Worm (Caenorhabditis elegans) whole organism, L1 larva: ENCODE measurements around the gene T12G3.6.

Experiments used
- ama-1 ChIP-seq: fragments of 150-350 bp; optimal IDR thresholded peaks from 2 replicates; lab custom pipeline; 2014
- blmp-1 ChIP-seq: fragments of 150-350 bp; optimal IDR thresholded peaks from 2 replicates; lab custom pipeline; 2014; ENCODE audit warnings: missing biosample characterization, missing genetic modification characterization
- ceh-63 ChIP-seq: fragments of 200-800 bp; sonication (Bioruptor generic); optimal IDR thresholded peaks from 2 replicates; lab custom pipeline; 2018; ENCODE audit warnings: mild to moderate bottlenecking, missing genetic modification characterization, missing compliant biosample characterization
- ceh-8 ChIP-seq: fragments of 200-800 bp; sonication (Bioruptor generic); optimal IDR thresholded peaks from 2 replicates; lab custom pipeline; 2018; ENCODE audit warnings: mild to moderate bottlenecking, missing genetic modification characterization, moderate library complexity, missing compliant biosample characterization
- ceh-82 ChIP-seq, 3 experiments: fragments of 150-350 bp in 1 of 3; sonication (generic microtip) in 2 of 3; optimal IDR thresholded peaks; 2 replicates each; lab custom pipeline; 2014 to 2017; ENCODE audit warnings: missing biosample characterization in 3 of 3, missing genetic modification characterization in 3 of 3
- ceh-88 ChIP-seq: fragments of 200-800 bp; sonication (Bioruptor generic); IDR thresholded peaks from 2 replicates; pipeline ENCODE4 v1.3.6; 2022; ENCODE audit warnings: missing genetic modification characterization, missing compliant biosample characterization
- ces-1 ChIP-seq: fragments of 150-350 bp; optimal IDR thresholded peaks from 2 replicates; lab custom pipeline; 2014; ENCODE audit warnings: missing biosample characterization, missing genetic modification reagents, missing genetic modification characterization
- dsc-1 ChIP-seq: sonication (generic microtip); optimal IDR thresholded peaks from 2 replicates; lab custom pipeline; 2016; ENCODE audit warnings: mild to moderate bottlenecking, missing genetic modification characterization, missing compliant biosample characterization
- efl-3 ChIP-seq: fragments of 200-800 bp; sonication (Bioruptor generic); optimal IDR thresholded peaks from 2 replicates; lab custom pipeline; 2018; ENCODE audit warnings: mild to moderate bottlenecking, missing genetic modification characterization, missing compliant biosample characterization
- elt-3 ChIP-seq, 6 experiments: fragments of 150-350 bp in 1 of 6; sonication (generic microtip); optimal IDR thresholded peaks; 2 replicates each; lab custom pipeline; 2017 to 2018; ENCODE audit warnings: missing biosample characterization in 6 of 6, missing genetic modification characterization in 6 of 6, inconsistent platforms in 1 of 6
- ets-5 ChIP-seq: fragments of 200-800 bp; sonication (Bioruptor generic); IDR thresholded peaks from 2 replicates; pipeline ENCODE4 v1.3.6; 2022; ENCODE audit warnings: missing genetic modification characterization, missing compliant biosample characterization
- fkh-10 ChIP-seq: sonication (generic microtip); optimal IDR thresholded peaks from 2 replicates; lab custom pipeline; 2017; ENCODE audit warnings: missing biosample characterization, missing genetic modification reagents, missing genetic modification characterization
- fkh-8 ChIP-seq: sonication (generic microtip); optimal IDR thresholded peaks from 2 replicates; lab custom pipeline; 2016; ENCODE audit warnings: mild to moderate bottlenecking, missing genetic modification characterization, missing compliant biosample characterization
- fos-1 ChIP-seq: fragments of 150-350 bp; optimal IDR thresholded peaks from 2 replicates; lab custom pipeline; 2014; ENCODE audit warnings: missing biosample characterization, missing genetic modification characterization
- isw-1 ChIP-seq: fragments of 200-800 bp; sonication (Bioruptor generic); IDR thresholded peaks from 2 replicates; pipeline ENCODE4 v1.3.6; 2022; ENCODE audit warnings: missing genetic modification characterization, missing compliant biosample characterization
- lin-14 ChIP-seq: fragments of 200-800 bp; sonication (Bioruptor generic); optimal IDR thresholded peaks from 2 replicates; lab custom pipeline; 2018; ENCODE audit warnings: mild to moderate bottlenecking, missing genetic modification characterization, moderate library complexity, missing compliant biosample characterization
- lin-15B ChIP-seq: fragments of 150-350 bp; sonication (generic microtip); optimal IDR thresholded peaks from 3 replicates; lab custom pipeline; 2014; ENCODE audit warnings: missing biosample characterization, missing genetic modification characterization
- lir-3 ChIP-seq: sonication (generic microtip); optimal IDR thresholded peaks from 2 replicates; lab custom pipeline; 2016; ENCODE audit warnings: mild to moderate bottlenecking, missing genetic modification characterization, moderate library complexity, missing compliant biosample characterization; ENCODE audit not compliant: poor library complexity
- lsy-2 ChIP-seq, 2 experiments: fragments of 150-350 bp; optimal IDR thresholded peaks; 2 replicates each; lab custom pipeline; 2014; ENCODE audit warnings: missing biosample characterization in 2 of 2, missing genetic modification characterization in 2 of 2
- mef-2 ChIP-seq: fragments of 150-350 bp; optimal IDR thresholded peaks from 2 replicates; lab custom pipeline; 2014; ENCODE audit warnings: missing biosample characterization, missing genetic modification characterization
- mep-1 ChIP-seq: fragments of 150-350 bp; optimal IDR thresholded peaks from 2 replicates; lab custom pipeline; 2014; ENCODE audit warnings: missing biosample characterization, missing genetic modification characterization
- nhr-12 ChIP-seq: sonication (generic microtip); optimal IDR thresholded peaks from 2 replicates; lab custom pipeline; 2017; ENCODE audit warnings: missing biosample characterization, missing genetic modification characterization
- nhr-19 ChIP-seq: fragments of 200-800 bp; sonication (Bioruptor generic); conservative IDR thresholded peaks from 2 replicates; pipeline ENCODE4 v1.3.6; 2022; ENCODE audit warnings: missing genetic modification characterization, missing compliant biosample characterization
- nhr-20 ChIP-seq: sonication (generic microtip); optimal IDR thresholded peaks from 2 replicates; lab custom pipeline; 2016; ENCODE audit warnings: mild to moderate bottlenecking, missing genetic modification characterization, missing compliant biosample characterization
- nhr-47 ChIP-seq: sonication (generic microtip); optimal IDR thresholded peaks from 2 replicates; lab custom pipeline; 2016; ENCODE audit warnings: mild to moderate bottlenecking, missing genetic modification characterization, moderate library complexity, missing compliant biosample characterization
- nhr-76 ChIP-seq: sonication (generic microtip); optimal IDR thresholded peaks from 2 replicates; lab custom pipeline; 2017; ENCODE audit warnings: missing biosample characterization, missing genetic modification characterization
- nhr-77 ChIP-seq: fragments of 150-350 bp; optimal IDR thresholded peaks from 2 replicates; lab custom pipeline; 2014; ENCODE audit warnings: missing biosample characterization, missing genetic modification characterization
- nhr-84 ChIP-seq: sonication (generic microtip); optimal IDR thresholded peaks from 2 replicates; lab custom pipeline; 2017; ENCODE audit warnings: missing biosample characterization, missing genetic modification characterization
- nhr-85 ChIP-seq: sonication (generic microtip); peaks from one replicate; lab custom pipeline; 2016; ENCODE audit warnings: missing genetic modification characterization, inconsistent platforms, missing compliant biosample characterization
- pax-3 ChIP-seq: fragments of 200-800 bp; sonication (Bioruptor generic); optimal IDR thresholded peaks from 2 replicates; lab custom pipeline; 2018; ENCODE audit warnings: mild to moderate bottlenecking, missing genetic modification characterization, moderate library complexity, missing compliant biosample characterization
- pqm-1 ChIP-seq: sonication (generic microtip); optimal IDR thresholded peaks from 3 replicates; lab custom pipeline; 2017; ENCODE audit warnings: missing biosample characterization, missing genetic modification characterization
- rnt-1 ChIP-seq: sonication (generic microtip); optimal IDR thresholded peaks from 2 replicates; lab custom pipeline; 2016; ENCODE audit warnings: mild to moderate bottlenecking, missing genetic modification characterization, moderate library complexity, missing compliant biosample characterization
- skn-1 ChIP-seq: fragments of 150-350 bp; optimal IDR thresholded peaks from 2 replicates; lab custom pipeline; 2014; ENCODE audit warnings: missing biosample characterization, missing genetic modification characterization
- snu-23 ChIP-seq: sonication (generic microtip); optimal IDR thresholded peaks from 2 replicates; lab custom pipeline; 2016; ENCODE audit warnings: missing genetic modification characterization, missing compliant biosample characterization
- sox-4 ChIP-seq: sonication (generic microtip); optimal IDR thresholded peaks from 2 replicates; lab custom pipeline; 2016; ENCODE audit warnings: missing genetic modification characterization, missing compliant biosample characterization
- sup-37 ChIP-seq: fragments of 200-800 bp; sonication (Bioruptor generic); optimal IDR thresholded peaks from 2 replicates; lab custom pipeline; 2018; ENCODE audit warnings: mild to moderate bottlenecking, missing genetic modification characterization, missing compliant biosample characterization
- tbx-2 ChIP-seq: sonication (generic microtip); optimal IDR thresholded peaks from 2 replicates; lab custom pipeline; 2016; ENCODE audit warnings: missing genetic modification characterization, missing compliant biosample characterization
- tlp-1 ChIP-seq: fragments of 150-350 bp; optimal IDR thresholded peaks from 2 replicates; lab custom pipeline; 2014; ENCODE audit warnings: missing biosample characterization, missing genetic modification characterization
- unc-130 ChIP-seq: fragments of 150-350 bp; optimal IDR thresholded peaks from 2 replicates; lab custom pipeline; 2017; ENCODE audit warnings: missing biosample characterization, missing genetic modification characterization, inconsistent platforms
- unc-30 ChIP-seq: sonication (generic microtip); optimal IDR thresholded peaks from 2 replicates; lab custom pipeline; 2017; ENCODE audit warnings: missing biosample characterization, missing genetic modification characterization
- unc-62 ChIP-seq: fragments of 150-350 bp; optimal IDR thresholded peaks from 2 replicates; lab custom pipeline; 2014; ENCODE audit warnings: missing biosample characterization, missing genetic modification reagents, missing genetic modification characterization
- unc-86 ChIP-seq: sonication (generic microtip); optimal IDR thresholded peaks from 2 replicates; lab custom pipeline; 2016; ENCODE audit warnings: missing genetic modification characterization, missing compliant biosample characterization
- unc-98 ChIP-seq: fragments of 200-800 bp; sonication (Bioruptor generic); IDR thresholded peaks from 2 replicates; pipeline ENCODE4 v1.3.6; 2022; ENCODE audit warnings: missing genetic modification characterization, missing compliant biosample characterization
- vab-15 ChIP-seq: sonication (generic microtip); optimal IDR thresholded peaks from 2 replicates; lab custom pipeline; 2017; ENCODE audit warnings: missing genotype, mild to moderate bottlenecking, missing genetic modification characterization, missing compliant biosample characterization
- xbp-1 ChIP-seq: sonication (generic microtip); optimal IDR thresholded peaks from 2 replicates; lab custom pipeline; 2016; ENCODE audit warnings: missing genetic modification characterization, missing compliant biosample characterization
- ztf-4 ChIP-seq: fragments of 150-350 bp; optimal IDR thresholded peaks from 2 replicates; lab custom pipeline; 2014; ENCODE audit warnings: missing biosample characterization, missing genetic modification characterization

T12G3.6 gene

ce11 chrIV:12021360-12021759 lies 9.7 kb downstream of the T12G3.6 start (continued):
- no peak for TF ChIP-seq unc-86 (tag; lab: Kevin White, UChicago)
- TF ChIP-seq unc-98 (GFP tag; lab: Robert Waterston, UW): no peak
- peak; percentile 37 for TF ChIP-seq snu-23
- no peak for TF ChIP-seq ets-5
- no peak for TF ChIP-seq mef-2
- no peak for TF ChIP-seq tlp-1 (tag; lab: Kevin White, UChicago)
- no peak for TF ChIP-seq nhr-47 (tag; lab: Kevin White, UChicago)
- TF ChIP-seq sup-37 (GFP tag; lab: Kevin White, UChicago): no peak
- no peak for TF ChIP-seq ces-1 (GFP tag; lab: Kevin White, UChicago)
- no peak for TF ChIP-seq nhr-84 (tag; lab: Kevin White, UChicago)
- peak; percentile 66 for TF ChIP-seq nhr-20 (tag; lab: Kevin White, UChicago)

ce11 chrIV:12018920-12019319 lies 12.2 kb downstream of the T12G3.6 start:
- no peak for TF ChIP-seq fos-1 (tag; lab: Kevin White, UChicago)
- no peak for TF ChIP-seq ceh-63
- TF ChIP-seq fkh-10 (GFP tag; lab: Kevin White, UChicago): no peak
- no peak for TF ChIP-seq pqm-1 (tag; lab: Kevin White, UChicago)
- TF ChIP-seq unc-98 (GFP tag; lab: Robert Waterston, UW): no peak
- TF ChIP-seq blmp-1 (tag; lab: Kevin White, UChicago): peak; percentile 74
- no peak for TF ChIP-seq ceh-82 (tag; optimal IDR thresholded peaks at IDR 0.05; lab: Kevin White, UChicago)
- TF ChIP-seq elt-3 (tag; optimal IDR thresholded peaks at IDR 0.05; lab: Kevin White, UChicago): no peak
- no peak for TF ChIP-seq mef-2
- TF ChIP-seq snu-23: no peak
- no peak for TF ChIP-seq lin-14 (GFP tag; lab: Kevin White, UChicago)
- TF ChIP-seq dsc-1 (tag; lab: Kevin White, UChicago): no peak
- TF ChIP-seq nhr-85 (tag; lab: Kevin White, UChicago): peak; percentile 48
- TF ChIP-seq efl-3 (GFP tag; lab: Kevin White, UChicago): no peak
- no peak for TF ChIP-seq lir-3 (tag; lab: Kevin White, UChicago)

- TF ChIP-seq ama-1 (lab: Kevin White, UChicago) (no peak), ceh-88 (no peak), efl-3 (GFP tag; lab: Kevin White, UChicago) (no peak), fkh-8 (no peak), rnt-1 (tag; lab: Kevin White, UChicago) (no peak), pqm-1 (tag; lab: Kevin White, UChicago) (no peak), nhr-76 (no peak), lsy-2 (tag; optimal IDR thresholded peaks at IDR 0.05; lab: Kevin White, UChicago) (no peak), nhr-12 (tag; lab: Kevin White, UChicago) (no peak), lin-15B (tag; lab: Kevin White, UChicago) (no peak), sox-4 (no peak), unc-130 (tag; lab: Kevin White, UChicago) (no peak), unc-86 (tag; lab: Kevin White, UChicago) (no peak), nhr-19 (no peak)
Measured at ce11 chrIV:12015586-12015985, 15.5 kb downstream of the T12G3.6 start, which contains the start of gene lips-6. Gene lips-6, minus strand, starts transcription at chrIV:12015686.

- TF ChIP-seq sup-37 (GFP tag; lab: Kevin White, UChicago): no peak
- no peak for TF ChIP-seq nhr-85 (tag; lab: Kevin White, UChicago)
- no peak for TF ChIP-seq pax-3 (tag; lab: Kevin White, UChicago)
- no peak for TF ChIP-seq nhr-77 (tag; lab: Kevin White, UChicago)
- no peak for TF ChIP-seq elt-3 (tag; optimal IDR thresholded peaks at IDR 0.05; lab: Kevin White, UChicago)
- TF ChIP-seq unc-62 (GFP tag; lab: Kevin White, UChicago): no peak
- no peak for TF ChIP-seq dsc-1 (tag; lab: Kevin White, UChicago)
- no peak for TF ChIP-seq ama-1 (lab: Kevin White, UChicago)
- TF ChIP-seq ceh-88: no peak
- TF ChIP-seq unc-30 (tag; lab: Kevin White, UChicago): no peak
- no peak for TF ChIP-seq skn-1 (tag; lab: Kevin White, UChicago)
- no peak for TF ChIP-seq tbx-2 (tag; lab: Kevin White, UChicago)
- no peak for TF ChIP-seq mep-1 (tag; lab: Kevin White, UChicago)
- TF ChIP-seq nhr-20 (tag; lab: Kevin White, UChicago): no peak
- no peak for TF ChIP-seq nhr-47 (tag; lab: Kevin White, UChicago)
- no peak for TF ChIP-seq ceh-8
- TF ChIP-seq vab-15 (tag; lab: Kevin White, UChicago): no peak
- TF ChIP-seq isw-1 (GFP tag; lab: Robert Waterston, UW): no peak
- no peak for TF ChIP-seq ztf-4 (tag; lab: Kevin White, UChicago)
- TF ChIP-seq xbp-1 (tag; lab: Kevin White, UChicago): no peak
- TF ChIP-seq, all 84 proteins: peak for 0
Measured at ce11 chrIV:12013120-12013519, 18.0 kb downstream of the T12G3.6 start, which contains the start of gene spe-17. Gene spe-17, plus strand, starts transcription at chrIV:12013420.
